Worm (Caenorhabditis elegans) whole organism, L3 larva: ENCODE results near the gene lec-5.

Experiments used
- ama-1 ChIP-seq: fragments of 150-350 bp; optimal IDR thresholded peaks from 2 replicates; lab custom pipeline; 2018
- elt-3 ChIP-seq, 3 experiments: fragments of 150-350 bp in 1 of 3; sonication (generic microtip) in 2 of 3; optimal IDR thresholded peaks; 2 replicates in 2 of 3; 4 replicates in 1 of 3; lab custom pipeline; 2014 to 2017; ENCODE audit warnings: missing biosample characterization in 3 of 3, missing genetic modification characterization in 3 of 3
- nhr-25 ChIP-seq: sonication (generic microtip); optimal IDR thresholded peaks from 2 replicates; lab custom pipeline; 2017; ENCODE audit warnings: missing biosample characterization, missing genetic modification characterization
- nhr-28 ChIP-seq: fragments of 150-350 bp; optimal IDR thresholded peaks from 2 replicates; lab custom pipeline; 2014; ENCODE audit warnings: missing biosample characterization, missing genetic modification characterization
- skn-1 ChIP-seq: fragments of 150-350 bp; optimal IDR thresholded peaks from 2 replicates; lab custom pipeline; 2014; ENCODE audit warnings: missing biosample characterization, missing genetic modification characterization
- unc-62 ChIP-seq: fragments of 150-350 bp; sonication (generic microtip); optimal IDR thresholded peaks from 4 replicates; lab custom pipeline; 2014; ENCODE audit warnings: missing biosample characterization, missing genetic modification reagents, missing genetic modification characterization

ce11 chrII:5854122-5854521 lies 13.2 kb upstream of the lec-5 start, which contains the start of gene H41C03.1:
- TF ChIP-seq ama-1 (lab: Kevin White, UChicago) (no peak), nhr-25 (tag; lab: Kevin White, UChicago) (no peak), unc-62 (no peak), elt-3 (tag; optimal IDR thresholded peaks at IDR 0.05; lab: Kevin White, UChicago) (no peak), skn-1 (tag; lab: Kevin White, UChicago) (no peak), nhr-28 (no peak)
